Fruit fly (Drosophila melanogaster) S2 (cell line): ENCODE measurements around the gene Atg17.

ENCODE experiments used
- CG8478 ChIP-seq: fragments of >200 bp; optimal IDR thresholded peaks from 2 replicates; lab custom pipeline; 2018
- CTCF ChIP-seq, 2 experiments: fragments of >200 bp; optimal IDR thresholded peaks; 2 replicates each; lab custom pipeline; 2018

DNA sequence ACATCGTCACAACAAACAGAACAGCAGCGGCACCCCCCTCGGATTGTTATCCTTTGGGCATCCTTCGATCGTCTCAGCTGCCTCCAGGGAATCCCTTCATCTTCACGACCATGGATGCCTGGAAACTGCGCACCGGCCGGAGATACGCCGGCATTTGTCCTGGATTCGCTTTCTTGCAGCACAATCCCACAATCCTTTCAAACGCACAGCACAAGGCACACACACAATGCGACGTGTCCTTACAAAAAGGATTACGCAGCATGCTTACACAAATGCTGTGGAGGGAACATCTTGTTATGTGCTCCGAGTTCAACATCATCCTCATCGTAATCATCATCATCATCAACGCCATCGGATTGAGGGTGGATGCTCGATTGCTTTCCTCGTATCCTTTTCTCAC is 53.6 kb downstream of the Atg17 start:
- TF ChIP-seq CG8478 (lab: Kevin White, UChicago) (no peak), CTCF (optimal IDR thresholded peaks at IDR 0.05; lab: Kevin White, UChicago) (no peak)
